Fruit fly (Drosophila melanogaster): ENCODE measurements around the gene CG13738.

Gene CG13738

DNA sequence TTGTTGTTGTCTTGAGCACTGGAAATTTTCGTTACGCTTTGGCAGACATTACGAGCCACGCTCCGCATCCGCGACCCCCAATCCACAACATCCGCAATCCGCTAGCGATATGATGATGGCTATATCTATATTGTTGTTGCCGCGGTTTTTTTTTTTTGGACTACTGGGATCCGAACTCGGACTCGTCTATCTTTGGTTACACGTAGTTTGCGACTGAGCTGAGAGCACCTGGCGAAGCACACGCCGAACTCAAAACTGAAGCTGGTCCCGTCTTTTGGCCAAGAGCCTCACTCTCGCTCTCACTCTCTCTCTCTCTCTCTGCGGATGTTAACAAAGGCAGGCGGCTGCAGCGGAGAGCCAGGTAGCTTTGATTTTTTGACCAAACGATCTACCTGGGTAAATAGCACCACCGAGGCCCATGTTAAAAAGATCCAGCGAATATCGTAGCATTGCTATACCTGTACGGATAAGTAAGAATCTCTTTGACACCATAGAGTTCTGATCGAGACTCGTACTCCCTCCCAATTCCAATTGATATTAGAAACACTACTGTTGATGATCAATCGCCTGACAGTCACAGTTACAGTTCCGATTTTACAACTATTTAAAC is 48.1 kb downstream of the CG13738 start, which contains the start of gene Rgl (continued):
- TF ChIP-seq cg (GFP tag; optimal IDR thresholded peaks at IDR 0.05) (no peak), sr (GFP tag; IDR thresholded peaks at IDR 0.05) (peak; percentile 12; the same call in 1 of the 3 replicates), Elba2 (GFP tag; optimal IDR thresholded peaks at IDR 0.05) (no peak), CrebB (tag; optimal IDR thresholded peaks at IDR 0.05) (peak; percentile 1), CG34376 (GFP tag; optimal IDR thresholded peaks at IDR 0.05) (peak; percentile 3), D (optimal IDR thresholded peaks at IDR 0.05) (no peak), D (GFP tag; optimal IDR thresholded peaks at IDR 0.05) (no peak), Hr39 (optimal IDR thresholded peaks at IDR 0.05) (no peak), Neu2 (GFP tag; optimal IDR thresholded peaks at IDR 0.05; ENCODE audit: borderline replicate concordance) (no peak), HLHmδ (GFP tag; optimal IDR thresholded peaks at IDR 0.05) (peak; percentile 57), fu2 (GFP tag; optimal IDR thresholded peaks at IDR 0.05) (no peak), CG32532 (GFP tag; IDR thresholded peaks at IDR 0.05) (peak; percentile 44; the same call in 1 of the 2 replicates), Blimp-1 (GFP tag; optimal IDR thresholded peaks at IDR 0.05) (peak; percentile 32), Bgb (GFP tag; IDR thresholded peaks at IDR 0.05; ENCODE audit: partially characterized antibody) (peak; percentile 32; the same call in 1 of the 2 replicates), CG34422 (GFP tag; IDR thresholded peaks at IDR 0.05) (no peak), NK7.1 (GFP tag; optimal IDR thresholded peaks at IDR 0.05) (no peak), CG12219 (GFP tag; optimal IDR thresholded peaks at IDR 0.05) (no peak), nom (GFP tag; optimal IDR thresholded peaks at IDR 0.05) (peak; percentile 72), ewg (GFP tag; optimal IDR thresholded peaks at IDR 0.05) (no peak), hkb (optimal IDR thresholded peaks at IDR 0.05) (no peak), hkb (GFP tag; IDR thresholded peaks at IDR 0.05) (0 out of 2 replicates have a peak, but pooled peaks have one; percentile 6), ems (GFP tag; optimal IDR thresholded peaks at IDR 0.05) (no peak), Scr (GFP tag; IDR thresholded peaks at IDR 0.05; ENCODE audit: partially characterized antibody) (peak; percentile 29; the same call in 1 of the 2 replicates), CG9437 (GFP tag; optimal IDR thresholded peaks at IDR 0.05) (peak; percentile 29), Hr51 (GFP tag; optimal IDR thresholded peaks at IDR 0.05) (no peak), eyg (GFP tag; optimal IDR thresholded peaks at IDR 0.05) (no peak), CG1792 (GFP tag; optimal IDR thresholded peaks at IDR 0.05) (no peak), gcm (GFP tag; optimal IDR thresholded peaks at IDR 0.05) (no peak), sd (tag; optimal IDR thresholded peaks at IDR 0.05) (peak; percentile 30), fd3F (GFP tag; optimal IDR thresholded peaks at IDR 0.05) (no peak), Ets97D (GFP tag; optimal IDR thresholded peaks at IDR 0.05) (no peak), BEAF-32 (GFP tag; optimal IDR thresholded peaks at IDR 0.05) (no peak), pros (GFP tag; optimal IDR thresholded peaks at IDR 0.05) (peak; percentile 27), ab (GFP tag; optimal IDR thresholded peaks at IDR 0.05) (no peak), CG17568 (GFP tag; optimal IDR thresholded peaks at IDR 0.05) (no peak), CG11456 (GFP tag; IDR thresholded peaks at IDR 0.05) (no peak), CkIIα-i1 (GFP tag; IDR thresholded peaks at IDR 0.05) (no peak), CG15073 (GFP tag; optimal IDR thresholded peaks at IDR 0.05) (no peak), chm (GFP tag; IDR thresholded peaks at IDR 0.05) (peak; percentile 12; the same call in 1 of the 2 replicates), Xbp1 (GFP tag; optimal IDR thresholded peaks at IDR 0.05) (no peak), Ptx1 (GFP tag; IDR thresholded peaks at IDR 0.05) (no peak), Lpt (GFP tag; optimal IDR thresholded peaks at IDR 0.05) (no peak), zf30C (GFP tag; optimal IDR thresholded peaks at IDR 0.05) (no peak), CG4820 (GFP tag; optimal IDR thresholded peaks at IDR 0.05) (no peak), sim (GFP tag; IDR thresholded peaks at IDR 0.05) (no peak), Abd-B (GFP tag; optimal IDR thresholded peaks at IDR 0.05) (no peak), B-H1 (GFP tag; IDR thresholded peaks at IDR 0.05) (no peak), Trl (optimal IDR thresholded peaks at IDR 0.05) (peak; percentile 87 to 93), Trl (GFP tag; optimal IDR thresholded peaks at IDR 0.05) (no peak), bigmax (GFP tag; optimal IDR thresholded peaks at IDR 0.05) (no peak), CG11696 (GFP tag; IDR thresholded peaks at IDR 0.05) (no peak)

Data from whole organism, embryonic.